Worm (Caenorhabditis elegans): Measurements from ENCODE around the gene emb-8.

DNA sequence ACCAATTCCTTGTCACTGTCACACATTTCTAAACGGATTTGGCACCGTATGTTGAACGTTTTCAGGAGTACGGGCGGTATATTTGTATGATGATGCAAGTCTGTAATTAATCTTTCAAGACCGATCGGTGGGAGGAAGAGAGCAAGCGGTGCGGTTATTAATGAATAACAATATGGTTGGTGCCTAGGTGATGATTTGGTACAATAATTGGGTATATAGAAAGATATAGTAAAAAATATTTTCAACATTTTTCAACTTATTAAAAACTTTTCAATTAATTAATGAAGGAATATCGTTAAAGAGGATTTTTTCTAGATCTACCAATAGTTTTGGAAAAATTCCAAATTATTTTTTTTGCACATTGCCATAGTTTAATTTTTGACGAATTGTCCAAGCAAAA is 45.1 kb upstream of the emb-8 start, which contains the start of gene cnd-1:
- no peak for TF ChIP-seq ceh-16 (tag; optimal IDR thresholded peaks at IDR 0.05)
- TF ChIP-seq nhr-129 (tag; optimal IDR thresholded peaks at IDR 0.05), result no peak
- no peak for TF ChIP-seq unc-62 (GFP tag; optimal IDR thresholded peaks at IDR 0.05)
- no peak for TF ChIP-seq nhr-77 (tag; optimal IDR thresholded peaks at IDR 0.05)
